Fruit fly (Drosophila melanogaster) whole organism, embryonic: ENCODE measurements around the gene CG11356.
A peak's percentile ranks its signal among the peaks of the same experiment; 100 is the strongest.
"Not testable (repeated sequence)": the region's sequence is repeated elsewhere in the genome, so short reads cannot be mapped to it uniquely, and the experiment has no call there.

Experiments
- CG1024 ChIP-seq: fragments of 200-800 bp; sonication (Bioruptor generic); IDR thresholded peaks from 2 replicates; pipeline ENCODE4 v1.3.6; 2022; ENCODE audit warnings: missing biosample characterization, missing genetic modification characterization
- CG11247 ChIP-seq: fragments of 200-800 bp; sonication (Bioruptor generic); IDR thresholded peaks from 2 replicates; pipeline ENCODE4 v1.3.6; 2022; ENCODE audit warnings: missing biosample characterization, missing genetic modification characterization
- CG12391 ChIP-seq: fragments of 200-800 bp; sonication (Bioruptor generic); optimal IDR thresholded peaks from 3 replicates; lab custom pipeline; 2018; ENCODE audit warnings: missing biosample characterization, mild to moderate bottlenecking, missing genetic modification characterization, moderate library complexity
- CG12769 ChIP-seq: fragments of 200-800 bp; sonication (Bioruptor generic); optimal IDR thresholded peaks from 2 replicates; lab custom pipeline; 2019; ENCODE audit warnings: missing biosample characterization, mild to moderate bottlenecking, missing genetic modification characterization, moderate library complexity
- CG15269 ChIP-seq: fragments of 200-800 bp; sonication (Bioruptor generic); optimal IDR thresholded peaks from 2 replicates; lab custom pipeline; 2018; ENCODE audit warnings: missing biosample characterization, mild to moderate bottlenecking, missing genetic modification characterization, moderate library complexity
- CG17328 ChIP-seq: fragments of 200-800 bp; sonication (Bioruptor generic); IDR thresholded peaks from 2 replicates; pipeline ENCODE4 v1.3.6; 2022; ENCODE audit warnings: missing biosample characterization, missing genetic modification characterization
- CG2889 ChIP-seq: fragments of 200-800 bp; sonication (Bioruptor generic); IDR thresholded peaks from 3 replicates; pipeline ENCODE4 v1.3.6; 2022; ENCODE audit warnings: missing biosample characterization, missing genetic modification characterization
- CG3163 ChIP-seq: fragments of 200-800 bp; sonication (Bioruptor generic); optimal IDR thresholded peaks from 3 replicates; lab custom pipeline; 2016; ENCODE audit warnings: missing biosample characterization, missing genetic modification characterization
- CG3281 ChIP-seq: fragments of 200-800 bp; sonication (Bioruptor generic); optimal IDR thresholded peaks from 3 replicates; lab custom pipeline; 2017; ENCODE audit warnings: missing biosample characterization, mild to moderate bottlenecking, missing genetic modification characterization
- CG3838 ChIP-seq: fragments of 200-800 bp; sonication (Bioruptor generic); optimal IDR thresholded peaks from 3 replicates; lab custom pipeline; 2016; ENCODE audit warnings: missing biosample characterization, missing genetic modification characterization
- CG4360 ChIP-seq: fragments of 200-800 bp; sonication (Bioruptor generic); IDR thresholded peaks from 2 replicates; pipeline ENCODE4 v1.3.6; 2022; ENCODE audit warnings: missing biosample characterization, missing genetic modification characterization
- CG6654 ChIP-seq: fragments of 200-800 bp; sonication (Bioruptor generic); optimal IDR thresholded peaks from 2 replicates; lab custom pipeline; 2017; ENCODE audit warnings: missing biosample characterization, mild to moderate bottlenecking, missing genetic modification characterization
- CG7372 ChIP-seq: fragments of 200-800 bp; sonication (Bioruptor generic); IDR thresholded peaks from 2 replicates; pipeline ENCODE4 v1.3.6; 2022; ENCODE audit warnings: missing biosample characterization, missing genetic modification characterization
- CG9437 ChIP-seq: fragments of 200-800 bp; sonication (Bioruptor generic); optimal IDR thresholded peaks from 2 replicates; lab custom pipeline; 2018; ENCODE audit warnings: missing biosample characterization, mild to moderate bottlenecking, missing genetic modification characterization
- Eip74EF ChIP-seq, 2 experiments: fragments of 200-800 bp in 1 of 2; fragments of >200 bp in 1 of 2; sonication (Bioruptor generic) in 1 of 2; optimal IDR thresholded peaks; 2 replicates each; lab custom pipeline; 2017 to 2019; ENCODE audit warnings: missing biosample characterization in 2 of 2, missing genetic modification characterization in 2 of 2, mild to moderate bottlenecking in 1 of 2, moderate library complexity in 1 of 2
- Fer2 ChIP-seq: fragments of 200-800 bp; sonication (Bioruptor generic); optimal IDR thresholded peaks from 2 replicates; lab custom pipeline; 2018; ENCODE audit warnings: missing biosample characterization, mild to moderate bottlenecking, missing genetic modification characterization, moderate library complexity
- Fer3 ChIP-seq: fragments of 200-800 bp; sonication (Bioruptor generic); optimal IDR thresholded peaks from 2 replicates; lab custom pipeline; 2018; ENCODE audit warnings: missing biosample characterization, mild to moderate bottlenecking, missing genetic modification characterization, moderate library complexity
- Hmr ChIP-seq: fragments of 200-800 bp; sonication (Bioruptor generic); optimal IDR thresholded peaks from 3 replicates; lab custom pipeline; 2017; ENCODE audit warnings: mild to moderate bottlenecking, missing biosample characterization, missing genetic modification reagents, missing genetic modification characterization
- Hr51 ChIP-seq, 2 experiments: fragments of 200-800 bp; sonication (Bioruptor generic); optimal IDR thresholded peaks; 2 replicates in 1 of 2; 3 replicates in 1 of 2; lab custom pipeline; 2016 to 2018; ENCODE audit warnings: missing biosample characterization in 2 of 2, missing genetic modification characterization in 2 of 2, mild to moderate bottlenecking in 1 of 2, moderate library complexity in 1 of 2
- Kr ChIP-seq: fragments of 200-800 bp; sonication (Bioruptor generic); optimal IDR thresholded peaks from 2 replicates; lab custom pipeline; 2017; ENCODE audit warnings: missing biosample characterization, mild to moderate bottlenecking, missing genetic modification characterization
- PHDP ChIP-seq: fragments of 200-800 bp; sonication (Bioruptor generic); optimal IDR thresholded peaks from 3 replicates; lab custom pipeline; 2018; ENCODE audit warnings: missing biosample characterization, mild to moderate bottlenecking, missing genetic modification characterization, moderate library complexity
- Pdp1 ChIP-seq, 2 experiments: fragments of 200-800 bp; sonication (Bioruptor generic); optimal IDR thresholded peaks; 3 replicates each; lab custom pipeline; 2016; ENCODE audit warnings: missing biosample characterization in 2 of 2, missing genetic modification characterization in 2 of 2, mild to moderate bottlenecking in 1 of 2, moderate library complexity in 1 of 2
- Ptx1 ChIP-seq: fragments of 200-800 bp; sonication (Bioruptor generic); IDR thresholded peaks from 2 replicates; pipeline ENCODE4 v1.3.6; 2022; ENCODE audit warnings: missing biosample characterization, missing genetic modification characterization
- Rx ChIP-seq: fragments of 200-800 bp; sonication (Bioruptor generic); IDR thresholded peaks from 2 replicates; pipeline ENCODE4 v1.3.6; 2022; ENCODE audit warnings: missing biosample characterization, missing genetic modification characterization
- Sox102F ChIP-seq: fragments of 200-800 bp; sonication (Bioruptor generic); optimal IDR thresholded peaks from 2 replicates; lab custom pipeline; 2018; ENCODE audit warnings: missing biosample characterization, mild to moderate bottlenecking, missing genetic modification characterization, moderate library complexity
- Sry-δ ChIP-seq: fragments of 200-800 bp; sonication (Bioruptor generic); optimal IDR thresholded peaks from 2 replicates; lab custom pipeline; 2016; ENCODE audit warnings: missing biosample characterization, missing genetic modification characterization
- Trl ChIP-seq, 3 experiments: fragments of >200 bp in 2 of 3; fragments of 200-800 bp in 1 of 3; sonication (Bioruptor generic) in 1 of 3; optimal IDR thresholded peaks; 2 replicates in 1 of 3; 3 replicates in 2 of 3; lab custom pipeline; 2016 to 2017; ENCODE audit warnings: missing biosample characterization in 1 of 3, missing genetic modification characterization in 1 of 3
- abd-A ChIP-seq: fragments of 200-800 bp; sonication (Bioruptor generic); optimal IDR thresholded peaks from 3 replicates; lab custom pipeline; 2019; ENCODE audit warnings: missing biosample characterization, mild to moderate bottlenecking, missing genetic modification characterization, moderate library complexity
- aop ChIP-seq: fragments of 200-800 bp; sonication (Bioruptor generic); IDR thresholded peaks from 2 replicates; pipeline ENCODE4 v1.3.6; 2022; ENCODE audit warnings: missing biosample characterization, missing genetic modification characterization
- bowl ChIP-seq: fragments of 200-800 bp; sonication (Bioruptor generic); IDR thresholded peaks from 2 replicates; pipeline ENCODE4 v1.3.6; 2022; ENCODE audit warnings: missing biosample characterization, missing genetic modification characterization
- bsh ChIP-seq, 2 experiments: fragments of 200-800 bp; sonication (Bioruptor generic); optimal IDR thresholded peaks; 2 replicates each; lab custom pipeline; 2017 to 2018; ENCODE audit warnings: mild to moderate bottlenecking in 2 of 2, missing biosample characterization in 2 of 2, missing genetic modification characterization in 2 of 2, moderate library complexity in 1 of 2
- caup ChIP-seq: fragments of 200-800 bp; sonication (Bioruptor generic); optimal IDR thresholded peaks from 3 replicates; lab custom pipeline; 2017; ENCODE audit warnings: missing biosample characterization, mild to moderate bottlenecking, missing genetic modification characterization, moderate library complexity; ENCODE audit not compliant: severe bottlenecking
- cwo ChIP-seq: fragments of 200-800 bp; sonication (Bioruptor generic); optimal IDR thresholded peaks from 3 replicates; lab custom pipeline; 2017; ENCODE audit warnings: missing biosample characterization, missing genetic modification characterization, mild to moderate bottlenecking, moderate library complexity, missing genetic modification reagents
- dimm ChIP-seq: fragments of 200-800 bp; sonication (Bioruptor generic); IDR thresholded peaks from 2 replicates; pipeline ENCODE4 v1.3.6; 2022; ENCODE audit warnings: missing biosample characterization, missing genetic modification characterization
- dmrt99B ChIP-seq: fragments of 200-800 bp; sonication (Bioruptor generic); optimal IDR thresholded peaks from 2 replicates; lab custom pipeline; 2018; ENCODE audit warnings: missing biosample characterization, mild to moderate bottlenecking, missing genetic modification characterization, moderate library complexity
- gem ChIP-seq: fragments of 200-800 bp; sonication (Bioruptor generic); optimal IDR thresholded peaks from 2 replicates; lab custom pipeline; 2019; ENCODE audit warnings: missing biosample characterization, mild to moderate bottlenecking, missing genetic modification characterization, moderate library complexity
- grau ChIP-seq: fragments of 200-800 bp; optimal IDR thresholded peaks from 3 replicates; lab custom pipeline; 2019; ENCODE audit warnings: missing biosample characterization, mild to moderate bottlenecking, missing genetic modification characterization, moderate library complexity
- lmd ChIP-seq: fragments of 200-800 bp; sonication (Bioruptor generic); IDR thresholded peaks from 2 replicates; pipeline ENCODE4 v1.3.6; 2022; ENCODE audit warnings: missing biosample characterization, missing genetic modification characterization
- pan ChIP-seq, 4 experiments: fragments of >200 bp in 3 of 4; fragments of 200-800 bp in 1 of 4; sonication (Bioruptor generic) in 1 of 4; optimal IDR thresholded peaks in 3 of 4; IDR thresholded peaks in 1 of 4; 2 replicates each; pipeline versions ENCODE4 v1.3.6 to Lab custom; 2017 to 2022; ENCODE audit warnings: missing biosample characterization in 2 of 4, missing genetic modification characterization in 2 of 4, mixed read lengths in 1 of 4
- pum ChIP-seq: fragments of 200-800 bp; sonication (Bioruptor generic); optimal IDR thresholded peaks from 2 replicates; lab custom pipeline; 2016; ENCODE audit warnings: missing biosample characterization, missing genetic modification characterization
- row ChIP-seq: fragments of 200-800 bp; sonication (Bioruptor generic); IDR thresholded peaks from 3 replicates; pipeline ENCODE4 v1.3.6; 2022; ENCODE audit warnings: missing biosample characterization, missing genetic modification characterization
- slbo ChIP-seq: fragments of 200-800 bp; sonication (Bioruptor generic); IDR thresholded peaks from 2 replicates; pipeline ENCODE4 v1.3.6; 2022; ENCODE audit warnings: missing biosample characterization, missing genetic modification characterization

Gene CG11356

DNA sequence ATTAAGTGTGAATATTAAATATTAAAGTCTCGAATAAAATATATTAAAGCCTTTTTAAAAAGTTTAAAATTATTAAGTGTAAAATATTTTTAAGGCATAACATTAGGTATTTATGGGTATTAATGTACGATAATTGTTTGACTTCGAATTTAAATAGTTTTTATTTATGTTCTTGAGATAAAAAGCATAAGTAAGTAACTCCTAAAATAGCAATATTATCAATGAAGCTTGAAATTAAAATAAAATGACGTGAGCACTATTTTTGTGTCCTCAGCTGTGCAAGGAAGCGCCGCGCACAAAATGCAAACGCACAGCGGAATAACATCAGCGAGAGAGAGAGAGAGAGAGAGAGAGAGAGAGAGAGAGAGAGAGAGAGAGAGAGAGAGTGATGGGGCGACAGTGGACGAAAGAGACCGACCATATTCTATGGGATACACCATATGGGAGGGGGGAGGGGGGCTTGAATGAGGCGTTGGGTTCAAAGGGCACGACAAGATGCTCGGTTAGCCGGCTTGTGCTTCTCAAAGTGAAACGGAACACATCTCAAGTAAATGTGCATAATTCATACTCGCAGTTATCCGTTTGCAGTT lies 13.3 kb downstream of the CG11356 start (continued):
- TF ChIP-seq Kr (no peak), bowl (GFP tag; lab: Robert Waterston, UW) (no peak), CG1024 (GFP tag; lab: Robert Waterston, UW) (no peak), grau (tag; lab: Kevin White, UChicago) (peak; percentile 37), dimm (GFP tag; lab: Robert Waterston, UW) (no peak), CG6654 (GFP tag; lab: Kevin White, UChicago) (no peak)

DNA sequence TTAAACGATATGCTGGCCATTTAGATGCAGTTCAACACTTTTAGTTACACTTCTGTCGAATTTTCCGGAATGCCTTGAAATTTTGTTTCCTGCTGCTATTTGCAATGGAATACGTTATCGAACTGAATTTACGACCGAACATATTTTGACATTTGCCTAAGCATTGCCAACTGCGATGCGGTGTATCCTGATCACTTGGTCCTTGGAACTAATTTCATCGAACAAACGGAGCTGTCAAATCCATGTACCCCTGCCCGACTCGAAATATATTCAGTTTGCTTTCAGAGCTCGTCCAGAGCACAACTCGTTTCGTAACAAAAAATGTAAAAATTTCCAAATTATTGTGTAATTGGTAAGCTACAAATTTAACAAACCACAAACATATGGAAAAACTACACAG lies 16.7 kb downstream of the CG11356 start, which contains the start of gene CG15734:
CG15734 (minus strand) TSS at position 101 of the 400 bp plus-strand sequence.
- not testable (repeated sequence) for TF ChIP-seq Fer2 (tag; lab: Kevin White, UChicago); Eip74EF (GFP tag; optimal IDR thresholded peaks at IDR 0.05; lab: Kevin White, UChicago); Sry-δ (GFP tag; lab: Kevin White, UChicago)

DNA sequence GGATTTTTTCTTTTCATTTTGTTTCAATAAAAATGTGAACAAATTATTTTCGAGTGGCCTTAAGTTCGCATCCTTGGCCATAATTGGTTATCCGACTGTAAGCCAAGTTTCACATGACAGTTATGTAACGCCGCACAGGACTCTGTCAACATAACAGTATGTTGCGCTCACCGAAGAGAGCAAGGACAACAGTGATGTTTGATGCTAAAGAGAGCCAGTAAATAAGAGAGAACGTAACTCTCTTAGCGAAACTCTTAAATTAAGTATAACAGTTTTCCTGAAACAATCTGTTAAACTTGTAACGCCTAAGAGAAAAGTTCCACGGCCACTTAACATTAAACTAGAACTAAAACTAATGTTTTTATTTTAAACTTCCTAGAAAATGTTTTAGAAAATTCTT lies 17.9 kb downstream of the CG11356 start:
- TF ChIP-seq Pdp1 (GFP tag; optimal IDR thresholded peaks at IDR 0.05; lab: Kevin White, UChicago) = peak in 1 of 2 experiments; percentile 51
- TF ChIP-seq pum (GFP tag; lab: Kevin White, UChicago) = no peak
- TF ChIP-seq Trl (optimal IDR thresholded peaks at IDR 0.05; lab: Kevin White, UChicago) = peak; percentile 33 to 67
- TF ChIP-seq Trl (GFP tag; optimal IDR thresholded peaks at IDR 0.05; lab: Kevin White, UChicago) = no peak
- TF ChIP-seq CG3163 (GFP tag; lab: Kevin White, UChicago) = peak; percentile 50

DNA sequence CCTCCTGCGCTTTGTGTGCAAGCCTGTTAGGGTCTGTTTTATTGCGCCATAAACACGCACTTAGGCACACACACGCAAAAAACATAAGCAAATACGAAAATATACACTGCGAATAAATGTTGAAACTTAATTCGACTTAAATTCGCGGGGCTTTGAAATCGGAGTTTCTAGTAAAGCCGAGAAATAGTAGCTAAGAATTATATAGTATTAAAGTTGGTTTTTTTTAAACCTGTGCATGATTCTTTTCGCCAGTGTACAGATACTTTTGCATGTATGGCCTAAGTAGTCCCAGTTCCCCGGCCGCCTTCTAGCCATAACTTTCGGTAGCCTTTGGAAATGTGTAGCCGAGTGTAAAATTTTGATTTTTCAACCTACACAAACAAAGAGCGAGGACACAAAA lies 19.2 kb downstream of the CG11356 start:
- TF ChIP-seq CG15269 (peak; percentile 1), Rx (GFP tag; lab: Robert Waterston, UW) (no peak), caup (GFP tag; lab: Kevin White, UChicago) (peak; percentile 34), CG11247 (GFP tag; lab: Robert Waterston, UW) (no peak), lmd (peak; percentile 42; the same call in 1 of the 2 replicates), CG12391 (tag; lab: Kevin White, UChicago) (peak; percentile 3), slbo (GFP tag; lab: Robert Waterston, UW) (peak; percentile 42; the same call in 1 of the 2 replicates), Ptx1 (GFP tag; lab: Robert Waterston, UW) (0 out of 2 replicates have a peak, but pooled peaks have one; percentile 11), CG4360 (GFP tag; lab: Robert Waterston, UW) (no peak), Fer3 (tag; lab: Kevin White, UChicago) (peak; percentile 14), Sox102F (GFP tag; lab: Kevin White, UChicago) (peak; percentile 19), Hr51 (GFP tag; optimal IDR thresholded peaks at IDR 0.05; lab: Kevin White, UChicago) (peak in 1 of 2 experiments; percentile 1), Hmr (peak; percentile 25), CG3838 (GFP tag; lab: Kevin White, UChicago) (no peak), CG2889 (GFP tag; lab: Robert Waterston, UW) (0 out of 3 replicates have a peak, but pooled peaks have one; percentile 26), gem (tag; lab: Kevin White, UChicago) (peak; percentile 40), abd-A (tag; lab: Kevin White, UChicago) (peak; percentile 32), CG17328 (GFP tag; lab: Robert Waterston, UW) (0 out of 2 replicates have a peak, but pooled peaks have one; percentile 18), CG9437 (GFP tag; lab: Kevin White, UChicago) (no peak), CG12769 (peak; percentile 11), aop (no peak), pan (optimal IDR thresholded peaks at IDR 0.05; lab: Kevin White, UChicago) (no peak), pan (GFP tag; optimal IDR thresholded peaks at IDR 0.05 in 1 of 2, IDR thresholded peaks at IDR 0.05 in 1 of 2) (no peak), CG7372 (no peak), row (peak; percentile 43; the same call in 1 of the 3 replicates), bsh (GFP tag; optimal IDR thresholded peaks at IDR 0.05; lab: Kevin White, UChicago) (peak in 1 of 2 experiments; percentile 5), dmrt99B (tag; lab: Kevin White, UChicago) (peak; percentile 10), cwo (peak; percentile 10), PHDP (tag; lab: Kevin White, UChicago) (peak; percentile 3), CG3281 (GFP tag; lab: Kevin White, UChicago) (peak; percentile 18)
